Worm (Caenorhabditis elegans): ENCODE results near the gene F39F10.4.

DNA sequence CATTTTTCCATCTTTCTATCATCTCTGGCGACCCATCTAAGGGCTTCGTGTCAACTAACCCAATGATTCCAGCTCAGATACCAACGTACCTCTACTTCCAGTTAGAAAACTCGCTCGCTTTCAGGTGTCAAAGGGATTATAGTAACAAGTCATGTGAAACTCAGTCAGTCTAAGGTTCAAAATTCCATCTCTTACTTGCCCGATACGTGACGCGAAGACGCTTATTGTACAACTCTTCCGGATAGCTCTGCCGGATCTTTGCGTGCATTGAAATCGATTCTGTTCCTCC, 26.8 kb upstream of the F39F10.4 start:
- TF ChIP-seq him-1 (tag; optimal IDR thresholded peaks at IDR 0.05) (no peak), dao-5 (tag; optimal IDR thresholded peaks at IDR 0.05) (no peak)

All from whole organism, L4/young adult.